Worm (Caenorhabditis elegans) whole organism, young adult: Measurements from ENCODE around the gene sec-61.G.

ENCODE experiments used
- D2030.7 ChIP-seq: fragments of 200-800 bp; sonication (Bioruptor generic); IDR thresholded peaks from 2 replicates; pipeline ENCODE4 v1.3.6; 2022; ENCODE audit warnings: missing genetic modification reagents, missing genetic modification characterization, missing compliant biosample characterization
- F10E7.11 ChIP-seq: sonication (generic microtip); optimal IDR thresholded peaks from 2 replicates; lab custom pipeline; 2017; ENCODE audit warnings: mild to moderate bottlenecking, missing genetic modification characterization, moderate library complexity, missing compliant biosample characterization
- F49E8.2 ChIP-seq: sonication (generic microtip); optimal IDR thresholded peaks from 3 replicates; lab custom pipeline; 2017; ENCODE audit warnings: missing genetic modification characterization, mild to moderate bottlenecking, missing compliant biosample characterization, antibody characterized with exemption, moderate library complexity; ENCODE audit not compliant: insufficient read depth
- athp-1 ChIP-seq: sonication (generic microtip); optimal IDR thresholded peaks from 2 replicates; lab custom pipeline; 2017; ENCODE audit warnings: mild to moderate bottlenecking, missing genetic modification characterization, missing compliant biosample characterization
- gei-17 ChIP-seq: fragments of 200-800 bp; sonication (Bioruptor generic); optimal IDR thresholded peaks from 2 replicates; lab custom pipeline; 2018; ENCODE audit warnings: mild to moderate bottlenecking, missing genetic modification characterization, missing compliant biosample characterization
- hsf-1 ChIP-seq: fragments of 200-800 bp; sonication (Bioruptor generic); IDR thresholded peaks from 2 replicates; pipeline ENCODE4 v1.3.6; 2022; ENCODE audit warnings: missing genetic modification reagents, missing genetic modification characterization, missing compliant biosample characterization
- lin-40 ChIP-seq: sonication (generic microtip); optimal IDR thresholded peaks from 2 replicates; lab custom pipeline; 2016; ENCODE audit warnings: missing genetic modification characterization, mild to moderate bottlenecking, missing compliant biosample characterization, missing genotype, missing genetic modification reagents
- madf-3 ChIP-seq: fragments of 200-800 bp; sonication (Bioruptor generic); IDR thresholded peaks from 2 replicates; pipeline ENCODE4 v1.3.6; 2022; ENCODE audit warnings: missing genetic modification reagents, missing genetic modification characterization, missing compliant biosample characterization
- mel-28 ChIP-seq: sonication (generic microtip); optimal IDR thresholded peaks from 2 replicates; lab custom pipeline; 2016; ENCODE audit warnings: borderline replicate concordance, mild to moderate bottlenecking, missing genetic modification characterization, missing compliant biosample characterization
- mes-4 ChIP-seq: sonication (generic microtip); optimal IDR thresholded peaks from 2 replicates; lab custom pipeline; 2016; ENCODE audit warnings: missing genotype, missing genetic modification characterization, missing compliant biosample characterization
- sea-2 ChIP-seq: fragments of 200-800 bp; sonication (Bioruptor generic); IDR thresholded peaks from 2 replicates; pipeline ENCODE4 v1.3.6; 2022; ENCODE audit warnings: missing genetic modification characterization, missing compliant biosample characterization
- snpc-3.4 ChIP-seq: sonication (generic microtip); optimal IDR thresholded peaks from 2 replicates; lab custom pipeline; 2017; ENCODE audit warnings: missing genetic modification characterization, mild to moderate bottlenecking, missing compliant biosample characterization, antibody characterized with exemption, moderate library complexity, missing genotype, missing genetic modification reagents
- unc-130 ChIP-seq: sonication (generic microtip); optimal IDR thresholded peaks from 2 replicates; lab custom pipeline; 2016; ENCODE audit warnings: missing genetic modification reagents, missing genetic modification characterization, missing compliant biosample characterization
- ztf-22 ChIP-seq: fragments of 200-800 bp; sonication (Bioruptor generic); optimal IDR thresholded peaks from 2 replicates; lab custom pipeline; 2018; ENCODE audit warnings: mild to moderate bottlenecking, missing genetic modification characterization, moderate library complexity, missing compliant biosample characterization

ce11 chrV:10898629-10899028, 1.7 kb upstream of the sec-61.G start:
- TF ChIP-seq D2030.7 (GFP tag; lab: Robert Waterston, UW) = no peak
- TF ChIP-seq gei-17 (GFP tag; lab: Kevin White, UChicago) = no peak
- TF ChIP-seq hsf-1 = no peak
- TF ChIP-seq mes-4 (tag; lab: Kevin White, UChicago) = no peak
- no peak for TF ChIP-seq ztf-22 (GFP tag; lab: Kevin White, UChicago)
- no peak for TF ChIP-seq mel-28
- no peak for TF ChIP-seq unc-130 (GFP tag; lab: Kevin White, UChicago)
- no peak for TF ChIP-seq F49E8.2 (tag; lab: Kevin White, UChicago)
- TF ChIP-seq athp-1 (tag; lab: Kevin White, UChicago) = no peak
- no peak for TF ChIP-seq lin-40
- TF ChIP-seq madf-3 (GFP tag; lab: Robert Waterston, UW) = no peak
- TF ChIP-seq F10E7.11 (tag; lab: Kevin White, UChicago) = no peak
- TF ChIP-seq snpc-3.4 (tag; lab: Kevin White, UChicago) = no peak
- TF ChIP-seq sea-2 (GFP tag; lab: Robert Waterston, UW) = no peak
